Worm (Caenorhabditis elegans): Measurements from ENCODE around the gene str-113.

str-113 gene

ce11 chrV:3666887-3667286 is at the start of gene str-113:
Gene str-113 (minus strand): TSS chrV:3666987.
- no peak for TF ChIP-seq atf-7 (tag; optimal IDR thresholded peaks at IDR 0.05)
- TF ChIP-seq Y53F4B.3 (GFP tag; IDR thresholded peaks at IDR 0.05), result no peak
- TF ChIP-seq ceh-100 (GFP tag; IDR thresholded peaks at IDR 0.05), result no peak
- no peak for TF ChIP-seq madf-10 (tag; optimal IDR thresholded peaks at IDR 0.05)
- no peak for TF ChIP-seq aptf-2 (GFP tag; conservative IDR thresholded peaks at IDR 0.05)
- no peak for TF ChIP-seq ztf-22 (GFP tag; optimal IDR thresholded peaks at IDR 0.05)
- no peak for TF ChIP-seq F33H1.4 (GFP tag; IDR thresholded peaks at IDR 0.05)
- no peak for TF ChIP-seq nhr-179 (tag; optimal IDR thresholded peaks at IDR 0.05)
- TF ChIP-seq lin-40 (tag; optimal IDR thresholded peaks at IDR 0.05), result no peak
- TF ChIP-seq repo-1 (tag; optimal IDR thresholded peaks at IDR 0.05), result no peak
- no peak for TF ChIP-seq akir-1 (GFP tag; optimal IDR thresholded peaks at IDR 0.05)
- TF ChIP-seq F57C9.4 (tag; optimal IDR thresholded peaks at IDR 0.05), result no peak
- no peak for TF ChIP-seq die-1 (tag; optimal IDR thresholded peaks at IDR 0.05)
- TF ChIP-seq K12H6.12 (tag; optimal IDR thresholded peaks at IDR 0.05), result no peak

- TF ChIP-seq chd-7 (tag; optimal IDR thresholded peaks at IDR 0.05) (peak; percentile 55), snpc-4 (GFP tag; optimal IDR thresholded peaks at IDR 0.05) (peak; percentile 37), snpc-4 (tag; optimal IDR thresholded peaks at IDR 0.05) (peak; percentile 40 to 71 (median 68)), nfyb-1 (GFP tag; IDR thresholded peaks at IDR 0.05) (0 out of 2 replicates have a peak, but pooled peaks have one; percentile 24), cebp-1 (GFP tag; IDR thresholded peaks at IDR 0.05) (no peak), cebp-1 (tag; optimal IDR thresholded peaks at IDR 0.05) (peak; percentile 28), mcd-1 (GFP tag; IDR thresholded peaks at IDR 0.05) (0 out of 2 replicates have a peak, but pooled peaks have one; percentile 32), attf-6 (GFP tag; IDR thresholded peaks at IDR 0.05) (0 out of 2 replicates have a peak, but pooled peaks have one; percentile 45), lin-40 (tag; optimal IDR thresholded peaks at IDR 0.05) (peak; percentile 14), lag-1 (GFP tag; IDR thresholded peaks at IDR 0.05) (no peak), lin-26 (GFP tag; IDR thresholded peaks at IDR 0.05) (no peak), lsy-27 (tag; optimal IDR thresholded peaks at IDR 0.05; ENCODE audit: borderline replicate concordance, insufficient read depth) (no peak), K12H6.12 (tag; optimal IDR thresholded peaks at IDR 0.05) (peak; percentile 38), lin-35 (GFP tag; optimal IDR thresholded peaks at IDR 0.05) (peak in 1 of 3 experiments; percentile 63), zfh-2 (GFP tag; conservative IDR thresholded peaks at IDR 0.05) (peak; percentile 77), atf-7 (tag; optimal IDR thresholded peaks at IDR 0.05) (peak; percentile 91), somi-1 (GFP tag; optimal IDR thresholded peaks at IDR 0.05) (peak; percentile 22), nhr-80 (tag; optimal IDR thresholded peaks at IDR 0.05) (no peak), hrde-1 (tag; optimal IDR thresholded peaks at IDR 0.05; ENCODE audit: borderline replicate concordance) (no peak), T26A5.8 (tag; optimal IDR thresholded peaks at IDR 0.05) (no peak), cebp-2 (GFP tag; IDR thresholded peaks at IDR 0.05) (no peak), attf-5 (GFP tag; optimal IDR thresholded peaks at IDR 0.05) (no peak), F49E8.2 (tag; optimal IDR thresholded peaks at IDR 0.05; ENCODE audit: insufficient read depth) (no peak), unc-62 (GFP tag; optimal IDR thresholded peaks at IDR 0.05) (no peak)
Observed at ce11 chrV:3716279-3716887, 49.6 kb upstream of the str-113 start.

- TF ChIP-seq snpc-4 (GFP tag; optimal IDR thresholded peaks at IDR 0.05), result no peak
- no peak for TF ChIP-seq snpc-4 (tag; optimal IDR thresholded peaks at IDR 0.05)
- TF ChIP-seq lin-54 (GFP tag; optimal IDR thresholded peaks at IDR 0.05), result no peak
- TF ChIP-seq nhr-90 (tag; optimal IDR thresholded peaks at IDR 0.05), result no peak
- no peak for TF ChIP-seq akir-1 (GFP tag; optimal IDR thresholded peaks at IDR 0.05)
- peak; percentile 80 for TF ChIP-seq zfh-2 (GFP tag; conservative IDR thresholded peaks at IDR 0.05)
- 0 out of 2 replicates have a peak, but pooled peaks have one; percentile 7 for TF ChIP-seq ztf-28 (GFP tag; IDR thresholded peaks at IDR 0.05)
- TF ChIP-seq mcd-1 (GFP tag; IDR thresholded peaks at IDR 0.05), result 0 out of 2 replicates have a peak, but pooled peaks have one; percentile 35
Observed at ce11 chrV:3715488-3716019, 48.8 kb upstream of the str-113 start, which contains the start of gene nrsn-1. Gene nrsn-1 (minus strand): TSS chrV:3715969.

Data from whole organism, young adult.